Worm (Caenorhabditis elegans) whole organism, L4 larva: ENCODE data around the gene gcna-1.

Experiments
- F37D6.2 ChIP-seq: sonication (generic microtip); optimal IDR thresholded peaks from 2 replicates; lab custom pipeline; 2016; ENCODE audit warnings: mild to moderate bottlenecking, missing genetic modification characterization, missing compliant biosample characterization
- ceh-82 ChIP-seq: sonication (generic microtip); optimal IDR thresholded peaks from 2 replicates; lab custom pipeline; 2017; ENCODE audit warnings: missing biosample characterization, missing genetic modification characterization
- lin-13 ChIP-seq: fragments of 150-350 bp; optimal IDR thresholded peaks from 2 replicates; lab custom pipeline; 2014; ENCODE audit warnings: missing biosample characterization, missing genetic modification reagents, missing genetic modification characterization
- mdl-1 ChIP-seq, 2 experiments: fragments of 150-350 bp in 1 of 2; sonication (generic microtip) in 1 of 2; optimal IDR thresholded peaks; 2 replicates each; lab custom pipeline; 2014 to 2017; ENCODE audit warnings: missing biosample characterization in 2 of 2, missing genetic modification characterization in 2 of 2
- unc-62 ChIP-seq, 3 experiments: fragments of 150-350 bp in 1 of 3; sonication (generic microtip); optimal IDR thresholded peaks in 2 of 3; peaks in 1 of 3; 1 replicate in 1 of 3; 2 replicates in 2 of 3; lab custom pipeline; 2014 to 2017; ENCODE audit warnings: missing biosample characterization in 3 of 3, missing genetic modification characterization in 3 of 3, missing genetic modification reagents in 3 of 3, missing genotype in 1 of 3
- zfp-3 ChIP-seq: fragments of 200-800 bp; sonication (Bioruptor generic); conservative IDR thresholded peaks from 2 replicates; pipeline ENCODE4 v1.3.6; 2022; ENCODE audit warnings: missing genetic modification reagents, missing genetic modification characterization, missing compliant biosample characterization

- TF ChIP-seq lin-13 (GFP tag; lab: Kevin White, UChicago), result no peak
- TF ChIP-seq F37D6.2 (tag; lab: Kevin White, UChicago), result no peak
- no peak for TF ChIP-seq unc-62 (GFP tag; optimal IDR thresholded peaks at IDR 0.05 in 1 of 2; lab: Kevin White, UChicago)
- no peak for TF ChIP-seq unc-62 (tag; optimal IDR thresholded peaks at IDR 0.05; lab: Kevin White, UChicago)
- TF ChIP-seq ceh-82 (tag; lab: Kevin White, UChicago), result no peak
- TF ChIP-seq zfp-3 (GFP tag; lab: Robert Waterston, UW), result no peak
- TF ChIP-seq mdl-1 (tag; optimal IDR thresholded peaks at IDR 0.05; lab: Kevin White, UChicago), result no peak
Observed at ce11 chrIII:5991142-5991930, 17.5 kb downstream of the gcna-1 start, which contains the start of gene T04C9.2.
